Worm (Caenorhabditis elegans): ENCODE results near the gene T07G12.5.

The T07G12.5 gene

ce11 chrIV:10503750-10504232, 41.1 kb downstream of the T07G12.5 start (continued):
- TF ChIP-seq unc-86 (tag; optimal IDR thresholded peaks at IDR 0.05) (peak; percentile 73), jun-1 (tag; optimal IDR thresholded peaks at IDR 0.05) (peak; percentile 62), mef-2 (tag; optimal IDR thresholded peaks at IDR 0.05) (peak; percentile 60), nhr-71 (tag; optimal IDR thresholded peaks at IDR 0.05) (peak; percentile 88), mdl-1 (tag; optimal IDR thresholded peaks at IDR 0.05) (peak; percentile 9 to 56), C16A3.4 (tag; optimal IDR thresholded peaks at IDR 0.05) (peak; percentile 16), snu-23 (GFP tag; optimal IDR thresholded peaks at IDR 0.05) (peak; percentile 76), nhr-12 (tag; optimal IDR thresholded peaks at IDR 0.05) (no peak), isw-1 (GFP tag; IDR thresholded peaks at IDR 0.05) (peak; percentile 43), vab-15 (tag; optimal IDR thresholded peaks at IDR 0.05) (no peak), hlh-17 (GFP tag; optimal IDR thresholded peaks at IDR 0.05; ENCODE audit: borderline replicate concordance) (no peak), pqm-1 (tag; optimal IDR thresholded peaks at IDR 0.05) (no peak), grh-1 (GFP tag; IDR thresholded peaks at IDR 0.05) (no peak), ceh-8 (GFP tag; optimal IDR thresholded peaks at IDR 0.05) (peak; percentile 32), hlh-4 (tag; optimal IDR thresholded peaks at IDR 0.05) (no peak), C34B4.2 (tag; optimal IDR thresholded peaks at IDR 0.05) (no peak), nhr-11 (tag; optimal IDR thresholded peaks at IDR 0.05) (no peak), nhr-47 (tag; optimal IDR thresholded peaks at IDR 0.05) (peak; percentile 73), ceh-90 (tag; optimal IDR thresholded peaks at IDR 0.05) (no peak), skn-1 (tag; optimal IDR thresholded peaks at IDR 0.05) (peak; percentile 27), zag-1 (tag; optimal IDR thresholded peaks at IDR 0.05) (peak; percentile 55), efl-3 (GFP tag; optimal IDR thresholded peaks at IDR 0.05) (no peak), ztf-4 (tag; optimal IDR thresholded peaks at IDR 0.05) (peak; percentile 39), ceh-88 (GFP tag; IDR thresholded peaks at IDR 0.05) (0 out of 2 replicates have a peak, but pooled peaks have one; percentile 21), ets-5 (GFP tag; IDR thresholded peaks at IDR 0.05) (no peak), ceh-82 (tag; optimal IDR thresholded peaks at IDR 0.05) (peak in 2 of 3 experiments; percentile 18 to 74), aha-1 (tag; optimal IDR thresholded peaks at IDR 0.05) (no peak), lin-15B (tag; optimal IDR thresholded peaks at IDR 0.05) (no peak), nhr-76 (tag; optimal IDR thresholded peaks at IDR 0.05) (no peak), elt-2 (tag; optimal IDR thresholded peaks at IDR 0.05) (no peak), dsc-1 (tag; optimal IDR thresholded peaks at IDR 0.05) (peak; percentile 85), egl-27 (tag; optimal IDR thresholded peaks at IDR 0.05) (no peak), ama-1 (optimal IDR thresholded peaks at IDR 0.05) (peak; percentile 25), zip-4 (GFP tag; optimal IDR thresholded peaks at IDR 0.05) (no peak), pag-3 (tag; optimal IDR thresholded peaks at IDR 0.05; ENCODE audit: borderline replicate concordance, insufficient read depth) (no peak)

- TF ChIP-seq nhr-47 (tag; optimal IDR thresholded peaks at IDR 0.05) (no peak), lin-14 (GFP tag; optimal IDR thresholded peaks at IDR 0.05) (peak; percentile 75), lin-35 (GFP tag; optimal IDR thresholded peaks at IDR 0.05) (peak in 1 of 2 experiments; percentile 71), ceh-63 (GFP tag; optimal IDR thresholded peaks at IDR 0.05) (no peak), nhr-11 (tag; optimal IDR thresholded peaks at IDR 0.05) (no peak), fos-1 (tag; optimal IDR thresholded peaks at IDR 0.05) (no peak), vab-15 (tag; optimal IDR thresholded peaks at IDR 0.05) (no peak), dsc-1 (tag; optimal IDR thresholded peaks at IDR 0.05) (peak; percentile 9), nhr-20 (tag; optimal IDR thresholded peaks at IDR 0.05) (peak; percentile 32), snu-23 (GFP tag; optimal IDR thresholded peaks at IDR 0.05) (peak; percentile 47), ceh-82 (tag; optimal IDR thresholded peaks at IDR 0.05) (no peak), elt-3 (tag; optimal IDR thresholded peaks at IDR 0.05) (no peak), mab-9 (GFP tag; IDR thresholded peaks at IDR 0.05) (no peak), fkh-10 (GFP tag; optimal IDR thresholded peaks at IDR 0.05) (no peak), aha-1 (tag; optimal IDR thresholded peaks at IDR 0.05) (no peak), ets-5 (GFP tag; IDR thresholded peaks at IDR 0.05) (no peak), nhr-90 (tag; optimal IDR thresholded peaks at IDR 0.05; ENCODE audit: poor library complexity) (no peak), C34B4.2 (tag; optimal IDR thresholded peaks at IDR 0.05) (no peak), ceh-8 (GFP tag; optimal IDR thresholded peaks at IDR 0.05) (no peak), zag-1 (tag; optimal IDR thresholded peaks at IDR 0.05) (no peak), mep-1 (tag; optimal IDR thresholded peaks at IDR 0.05) (peak; percentile 40), ceh-90 (tag; optimal IDR thresholded peaks at IDR 0.05) (no peak), egl-27 (tag; optimal IDR thresholded peaks at IDR 0.05) (no peak), zip-4 (GFP tag; optimal IDR thresholded peaks at IDR 0.05) (no peak), xbp-1 (tag; optimal IDR thresholded peaks at IDR 0.05) (no peak), efl-1 (optimal IDR thresholded peaks at IDR 0.05) (peak; percentile 20 to 36), efl-1 (GFP tag; optimal IDR thresholded peaks at IDR 0.05 in 1 of 2) (peak in 1 of 2 experiments; percentile 38), nhr-71 (tag; optimal IDR thresholded peaks at IDR 0.05) (peak; percentile 76), irx-1 (tag; optimal IDR thresholded peaks at IDR 0.05) (peak; percentile 31), elt-2 (tag; optimal IDR thresholded peaks at IDR 0.05) (peak; percentile 73), efl-3 (GFP tag; optimal IDR thresholded peaks at IDR 0.05) (no peak), sup-37 (GFP tag; optimal IDR thresholded peaks at IDR 0.05) (no peak)
Measured at ce11 chrIV:10502345-10502744, 42.6 kb downstream of the T07G12.5 start.
